Worm (Caenorhabditis elegans): Measurements from ENCODE around the gene unc-105.

DNA sequence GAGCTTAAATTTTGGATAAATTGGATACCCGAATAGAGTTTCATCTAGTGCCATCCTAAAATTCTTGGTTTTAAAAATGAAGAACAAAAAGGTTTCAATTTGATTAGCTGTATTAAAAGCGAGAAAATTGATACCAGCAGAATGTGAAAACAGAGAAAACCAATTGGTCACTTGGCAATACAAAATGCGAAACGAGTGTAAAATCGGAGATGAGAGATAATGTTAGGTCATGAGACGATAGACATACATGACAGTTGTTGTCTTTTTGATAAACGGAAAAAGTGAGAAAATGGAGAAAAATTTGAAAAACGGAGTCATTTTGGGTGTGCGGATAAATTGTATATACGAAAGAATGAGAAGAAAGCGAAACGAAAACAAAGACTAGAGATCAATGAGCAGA, 11.3 kb upstream of the unc-105 start, which contains the start of gene sfxn-5:
- no peak for TF ChIP-seq lin-13 (tag; optimal IDR thresholded peaks at IDR 0.05)
- TF ChIP-seq zip-8 (tag; optimal IDR thresholded peaks at IDR 0.05): no peak
- TF ChIP-seq elt-3 (tag; optimal IDR thresholded peaks at IDR 0.05): no peak
- TF ChIP-seq lsy-2 (tag; optimal IDR thresholded peaks at IDR 0.05): no peak
- no peak for TF ChIP-seq nhr-237 (tag; optimal IDR thresholded peaks at IDR 0.05)
- no peak for TF ChIP-seq snpc-4 (tag; optimal IDR thresholded peaks at IDR 0.05)
